Fruit fly (Drosophila melanogaster) whole organism, embryonic: ENCODE measurements around the gene CG18268.

Experiments used
- Antp ChIP-seq: fragments of 200-800 bp; sonication (Bioruptor generic); optimal IDR thresholded peaks from 3 replicates; lab custom pipeline; 2016; ENCODE audit warnings: missing biosample characterization, missing genetic modification characterization
- Atf-2 ChIP-seq: fragments of 200-800 bp; sonication (Bioruptor generic); optimal IDR thresholded peaks from 2 replicates; lab custom pipeline; 2016; ENCODE audit warnings: missing biosample characterization, missing genetic modification characterization
- Atf6 ChIP-seq: fragments of 200-800 bp; sonication (Bioruptor generic); IDR thresholded peaks from 2 replicates; pipeline ENCODE4 v1.3.6; 2022; ENCODE audit warnings: missing biosample characterization, missing genetic modification characterization
- B-H1 ChIP-seq: fragments of 200-800 bp; sonication (Bioruptor generic); IDR thresholded peaks from 3 replicates; pipeline ENCODE4 v1.3.6; 2022; ENCODE audit warnings: missing biosample characterization, missing genetic modification characterization
- BEAF-32 ChIP-seq: fragments of 200-800 bp; sonication (Bioruptor generic); optimal IDR thresholded peaks from 3 replicates; lab custom pipeline; 2017; ENCODE audit warnings: missing biosample characterization, missing genetic modification characterization, mild to moderate bottlenecking, moderate library complexity, missing genetic modification reagents
- Blimp-1 ChIP-seq: fragments of 200-800 bp; sonication (Bioruptor generic); optimal IDR thresholded peaks from 3 replicates; lab custom pipeline; 2018; ENCODE audit warnings: missing biosample characterization, missing genetic modification characterization, mild to moderate bottlenecking, moderate library complexity, missing genetic modification reagents
- CG11398 ChIP-seq: fragments of 200-800 bp; sonication (Bioruptor generic); optimal IDR thresholded peaks from 2 replicates; lab custom pipeline; 2016; ENCODE audit warnings: missing biosample characterization, missing genetic modification characterization
- CG11456 ChIP-seq: fragments of 200-800 bp; sonication (Bioruptor generic); IDR thresholded peaks from 3 replicates; pipeline ENCODE4 v1.3.6; 2022; ENCODE audit warnings: missing biosample characterization, missing genetic modification characterization
- CG12299 ChIP-seq: fragments of 200-800 bp; sonication (Bioruptor generic); optimal IDR thresholded peaks from 2 replicates; lab custom pipeline; 2018; ENCODE audit warnings: missing biosample characterization, mild to moderate bottlenecking, missing genetic modification characterization
- CG15011 ChIP-seq: fragments of 200-800 bp; sonication (Bioruptor generic); optimal IDR thresholded peaks from 3 replicates; lab custom pipeline; 2018; ENCODE audit warnings: missing biosample characterization, mild to moderate bottlenecking, missing genetic modification characterization
- CG15073 ChIP-seq: fragments of 200-800 bp; sonication (Bioruptor generic); optimal IDR thresholded peaks from 2 replicates; lab custom pipeline; 2016; ENCODE audit warnings: missing biosample characterization, missing genetic modification characterization
- CG1529 ChIP-seq: fragments of 200-800 bp; sonication (Bioruptor generic); optimal IDR thresholded peaks from 3 replicates; lab custom pipeline; 2018; ENCODE audit warnings: missing biosample characterization, missing genetic modification characterization
- CG15601 ChIP-seq: fragments of 200-800 bp; sonication (Bioruptor generic); optimal IDR thresholded peaks from 3 replicates; lab custom pipeline; 2019; ENCODE audit warnings: missing biosample characterization, mild to moderate bottlenecking, missing genetic modification characterization, moderate library complexity
- CG18476 ChIP-seq: fragments of 200-800 bp; sonication (Bioruptor generic); optimal IDR thresholded peaks from 2 replicates; lab custom pipeline; 2016; ENCODE audit warnings: missing biosample characterization, mild to moderate bottlenecking, missing genetic modification characterization
- CG2678 ChIP-seq: fragments of 200-800 bp; sonication (Bioruptor generic); optimal IDR thresholded peaks from 3 replicates; lab custom pipeline; 2019; ENCODE audit warnings: missing biosample characterization, mild to moderate bottlenecking, missing genetic modification characterization, moderate library complexity
- CG2712 ChIP-seq: fragments of 200-800 bp; optimal IDR thresholded peaks from 3 replicates; lab custom pipeline; 2019; ENCODE audit warnings: missing biosample characterization, mild to moderate bottlenecking, missing genetic modification characterization, moderate library complexity
- CG31224 ChIP-seq: fragments of 200-800 bp; sonication (Bioruptor generic); IDR thresholded peaks from 2 replicates; pipeline ENCODE4 v1.3.6; 2022; ENCODE audit warnings: missing biosample characterization, missing genetic modification characterization
- CG31441 ChIP-seq: fragments of 200-800 bp; sonication (Bioruptor generic); IDR thresholded peaks from 2 replicates; pipeline ENCODE4 v1.3.6; 2022; ENCODE audit warnings: missing biosample characterization, missing genetic modification characterization
- CG34224 ChIP-seq: fragments of 200-800 bp; sonication (Bioruptor generic); IDR thresholded peaks from 3 replicates; pipeline ENCODE4 v1.3.6; 2022; ENCODE audit warnings: missing biosample characterization, missing genetic modification characterization; ENCODE audit not compliant: partially characterized antibody
- Dad ChIP-seq: fragments of 200-800 bp; sonication (Bioruptor generic); optimal IDR thresholded peaks from 3 replicates; lab custom pipeline; 2016; ENCODE audit warnings: missing biosample characterization, missing genetic modification characterization
- Doc2 ChIP-seq: fragments of 200-800 bp; sonication (Bioruptor generic); IDR thresholded peaks from 2 replicates; pipeline ENCODE4 v1.3.6; 2022; ENCODE audit warnings: missing biosample characterization, missing genetic modification characterization
- Fer2 ChIP-seq: fragments of 200-800 bp; sonication (Bioruptor generic); optimal IDR thresholded peaks from 2 replicates; lab custom pipeline; 2018; ENCODE audit warnings: missing biosample characterization, mild to moderate bottlenecking, missing genetic modification characterization, moderate library complexity
- Gug ChIP-seq: fragments of 200-800 bp; sonication (Bioruptor generic); IDR thresholded peaks from 4 replicates; pipeline ENCODE4 v1.3.6; 2022; ENCODE audit warnings: missing biosample characterization, missing genetic modification characterization
- HmgD ChIP-seq: fragments of 200-800 bp; sonication (Bioruptor generic); optimal IDR thresholded peaks from 3 replicates; lab custom pipeline; 2016; ENCODE audit warnings: missing biosample characterization, missing genetic modification characterization
- NC2β ChIP-seq: fragments of 200-800 bp; sonication (Bioruptor generic); optimal IDR thresholded peaks from 2 replicates; lab custom pipeline; 2016; ENCODE audit warnings: missing biosample characterization, missing genetic modification characterization
- NK7.1 ChIP-seq: fragments of 200-800 bp; sonication (Bioruptor generic); optimal IDR thresholded peaks from 3 replicates; lab custom pipeline; 2016; ENCODE audit warnings: missing biosample characterization, missing genetic modification characterization
- Nf-YA ChIP-seq: fragments of 200-800 bp; sonication (Bioruptor generic); IDR thresholded peaks from 2 replicates; pipeline ENCODE4 v1.3.6; 2022; ENCODE audit warnings: missing biosample characterization, missing genetic modification characterization
- Pdp1 ChIP-seq, 2 experiments: fragments of 200-800 bp; sonication (Bioruptor generic); optimal IDR thresholded peaks; 3 replicates each; lab custom pipeline; 2016; ENCODE audit warnings: missing biosample characterization in 2 of 2, missing genetic modification characterization in 2 of 2, mild to moderate bottlenecking in 1 of 2, moderate library complexity in 1 of 2
- Ssrp ChIP-seq: fragments of 200-800 bp; sonication (Bioruptor generic); optimal IDR thresholded peaks from 2 replicates; lab custom pipeline; 2018; ENCODE audit warnings: missing biosample characterization, mild to moderate bottlenecking, missing genetic modification characterization, moderate library complexity
- aop ChIP-seq: fragments of 200-800 bp; sonication (Bioruptor generic); IDR thresholded peaks from 2 replicates; pipeline ENCODE4 v1.3.6; 2022; ENCODE audit warnings: missing biosample characterization, missing genetic modification characterization
- ase ChIP-seq: fragments of 200-800 bp; sonication (Bioruptor generic); IDR thresholded peaks from 3 replicates; pipeline ENCODE4 v1.3.6; 2022; ENCODE audit warnings: missing biosample characterization, missing genetic modification characterization
- ato ChIP-seq: fragments of 200-800 bp; sonication (Bioruptor generic); IDR thresholded peaks from 2 replicates; pipeline ENCODE4 v1.3.6; 2022; ENCODE audit warnings: missing biosample characterization, missing genetic modification characterization; ENCODE audit not compliant: partially characterized antibody
- bigmax ChIP-seq: fragments of 200-800 bp; sonication (Bioruptor generic); optimal IDR thresholded peaks from 2 replicates; lab custom pipeline; 2018; ENCODE audit warnings: missing biosample characterization, mild to moderate bottlenecking, missing genetic modification characterization
- caup ChIP-seq: fragments of 200-800 bp; sonication (Bioruptor generic); optimal IDR thresholded peaks from 3 replicates; lab custom pipeline; 2017; ENCODE audit warnings: missing biosample characterization, mild to moderate bottlenecking, missing genetic modification characterization, moderate library complexity; ENCODE audit not compliant: severe bottlenecking
- chn ChIP-seq: fragments of 200-800 bp; sonication (Bioruptor generic); optimal IDR thresholded peaks from 2 replicates; lab custom pipeline; 2016; ENCODE audit warnings: missing biosample characterization, missing genetic modification characterization
- da ChIP-seq: fragments of 200-800 bp; sonication (Bioruptor generic); optimal IDR thresholded peaks from 2 replicates; lab custom pipeline; 2016; ENCODE audit warnings: missing biosample characterization, missing genetic modification characterization
- dimm ChIP-seq: fragments of 200-800 bp; sonication (Bioruptor generic); IDR thresholded peaks from 2 replicates; pipeline ENCODE4 v1.3.6; 2022; ENCODE audit warnings: missing biosample characterization, missing genetic modification characterization
- ems ChIP-seq: fragments of 200-800 bp; sonication (Bioruptor generic); optimal IDR thresholded peaks from 3 replicates; lab custom pipeline; 2016; ENCODE audit warnings: missing biosample characterization, missing genetic modification characterization
- ewg ChIP-seq: fragments of 200-800 bp; sonication (Bioruptor generic); optimal IDR thresholded peaks from 3 replicates; lab custom pipeline; 2017; ENCODE audit warnings: mild to moderate bottlenecking, missing biosample characterization, missing genetic modification reagents, missing genetic modification characterization
- fru ChIP-seq: fragments of >200 bp; optimal IDR thresholded peaks from 2 replicates; lab custom pipeline; 2017
- gfzf ChIP-seq: fragments of 200-800 bp; sonication (Bioruptor generic); optimal IDR thresholded peaks from 2 replicates; lab custom pipeline; 2016; ENCODE audit warnings: missing biosample characterization, mild to moderate bottlenecking, missing genetic modification characterization, moderate library complexity
- grn ChIP-seq: fragments of 200-800 bp; sonication (Bioruptor generic); optimal IDR thresholded peaks from 3 replicates; lab custom pipeline; 2017; ENCODE audit warnings: missing biosample characterization, missing genetic modification characterization
- gsb-n ChIP-seq: fragments of 200-800 bp; sonication (Bioruptor generic); optimal IDR thresholded peaks from 3 replicates; lab custom pipeline; 2018; ENCODE audit warnings: missing biosample characterization, mild to moderate bottlenecking, missing genetic modification characterization
- ham ChIP-seq: fragments of 200-800 bp; sonication (Bioruptor generic); IDR thresholded peaks from 2 replicates; pipeline ENCODE4 v1.3.6; 2022; ENCODE audit warnings: missing biosample characterization, missing genetic modification characterization
- ind ChIP-seq: fragments of 200-800 bp; sonication (Bioruptor generic); optimal IDR thresholded peaks from 3 replicates; lab custom pipeline; 2016; ENCODE audit warnings: missing biosample characterization, missing genetic modification characterization
- kni ChIP-seq: fragments of 200-800 bp; sonication (Bioruptor generic); optimal IDR thresholded peaks from 3 replicates; lab custom pipeline; 2017; ENCODE audit warnings: mild to moderate bottlenecking, missing biosample characterization, missing genetic modification reagents, missing genetic modification characterization
- sens-2 ChIP-seq: fragments of 200-800 bp; sonication (Bioruptor generic); IDR thresholded peaks from 2 replicates; pipeline ENCODE4 v1.3.6; 2022; ENCODE audit warnings: missing biosample characterization, missing genetic modification characterization
- shn ChIP-seq: fragments of 200-800 bp; sonication (Bioruptor generic); optimal IDR thresholded peaks from 3 replicates; lab custom pipeline; 2016; ENCODE audit warnings: missing biosample characterization, missing genetic modification characterization
- sim ChIP-seq: fragments of 200-800 bp; sonication (Bioruptor generic); IDR thresholded peaks from 2 replicates; pipeline ENCODE4 v1.3.6; 2022; ENCODE audit warnings: missing biosample characterization, missing genetic modification characterization
- sisA ChIP-seq: fragments of 200-800 bp; sonication (Bioruptor generic); IDR thresholded peaks from 2 replicates; pipeline ENCODE4 v1.3.6; 2022; ENCODE audit warnings: missing biosample characterization, missing genetic modification characterization
- tna ChIP-seq: fragments of 200-800 bp; sonication (Bioruptor generic); IDR thresholded peaks from 2 replicates; pipeline ENCODE4 v1.3.6; 2022; ENCODE audit warnings: missing biosample characterization, missing genetic modification characterization; ENCODE audit not compliant: partially characterized antibody

The CG18268 gene

dm6 chr3R:7813981-7814529, 9.8 kb upstream of the CG18268 start, which contains the start of gene CG34384 (continued):
- TF ChIP-seq ewg: peak; percentile 2
- TF ChIP-seq CG12299 (tag; lab: Kevin White, UChicago): no peak
- no peak for TF ChIP-seq ato (GFP tag; lab: Robert Waterston, UW)
- peak; percentile 64 for TF ChIP-seq CG15011 (GFP tag; lab: Kevin White, UChicago)
- TF ChIP-seq chn (GFP tag; lab: Kevin White, UChicago): no peak
- TF ChIP-seq Nf-YA (GFP tag; lab: Robert Waterston, UW): no peak
- TF ChIP-seq shn (GFP tag; lab: Kevin White, UChicago): no peak
- no peak for TF ChIP-seq grn (GFP tag; lab: Kevin White, UChicago)
- peak; percentile 59 for TF ChIP-seq caup (GFP tag; lab: Kevin White, UChicago)
- no peak for TF ChIP-seq B-H1 (GFP tag; lab: Robert Waterston, UW)
- TF ChIP-seq CG18476 (GFP tag; lab: Kevin White, UChicago): peak; percentile 42
- peak; percentile 17; the same call in 1 of the 2 replicates for TF ChIP-seq sisA (GFP tag; lab: Robert Waterston, UW)
- no peak for TF ChIP-seq CG11398
- TF ChIP-seq tna (GFP tag; lab: Robert Waterston, UW): no peak
- no peak for TF ChIP-seq NK7.1 (GFP tag; lab: Kevin White, UChicago)
- TF ChIP-seq CG1529: no peak
- TF ChIP-seq aop: no peak
- TF ChIP-seq bigmax (GFP tag; lab: Kevin White, UChicago): no peak
- TF ChIP-seq ham (GFP tag; lab: Robert Waterston, UW): no peak
- peak; percentile 21 to 51 for TF ChIP-seq Pdp1 (GFP tag; optimal IDR thresholded peaks at IDR 0.05; lab: Kevin White, UChicago)
- TF ChIP-seq Doc2: no peak
- no peak for TF ChIP-seq CG34224 (GFP tag; lab: Robert Waterston, UW)
- TF ChIP-seq Atf-2 (GFP tag; lab: Kevin White, UChicago): peak; percentile 14
- TF ChIP-seq Atf6 (GFP tag; lab: Robert Waterston, UW): 0 out of 2 replicates have a peak, but pooled peaks have one; percentile 32
- no peak for TF ChIP-seq gsb-n
- no peak for TF ChIP-seq HmgD (GFP tag; lab: Kevin White, UChicago)
- no peak for TF ChIP-seq CG15601 (tag; lab: Kevin White, UChicago)
- peak; percentile 59 for TF ChIP-seq ind (GFP tag; lab: Kevin White, UChicago)
- TF ChIP-seq kni (GFP tag; lab: Kevin White, UChicago): peak; percentile 15
- TF ChIP-seq dimm (GFP tag; lab: Robert Waterston, UW): no peak
- peak; percentile 25 for TF ChIP-seq Fer2 (tag; lab: Kevin White, UChicago)
- 0 out of 3 replicates have a peak, but pooled peaks have one; percentile 42 for TF ChIP-seq ase (GFP tag; lab: Robert Waterston, UW)
- TF ChIP-seq Antp: peak; percentile 40
- TF ChIP-seq CG15073 (GFP tag; lab: Kevin White, UChicago): no peak
- TF ChIP-seq da: no peak
- no peak for TF ChIP-seq sim (GFP tag; lab: Robert Waterston, UW)
- no peak for TF ChIP-seq gfzf (GFP tag; lab: Kevin White, UChicago)
- TF ChIP-seq Blimp-1 (GFP tag; lab: Kevin White, UChicago): peak; percentile 43
- TF ChIP-seq BEAF-32: no peak
- no peak for TF ChIP-seq CG31224
- TF ChIP-seq fru (lab: Kevin White, UChicago): no peak
- TF ChIP-seq sens-2 (GFP tag; lab: Robert Waterston, UW): no peak
- TF ChIP-seq NC2β (GFP tag; lab: Kevin White, UChicago): peak; percentile 22
- TF ChIP-seq CG2712: peak; percentile 67
- no peak for TF ChIP-seq Dad (GFP tag; lab: Kevin White, UChicago)
- peak; percentile 35 for TF ChIP-seq Ssrp
- TF ChIP-seq CG11456 (GFP tag; lab: Robert Waterston, UW): 0 out of 3 replicates have a peak, but pooled peaks have one; percentile 68
- peak; percentile 84 for TF ChIP-seq CG2678
- peak; percentile 38 for TF ChIP-seq ems (GFP tag; lab: Kevin White, UChicago)
- TF ChIP-seq CG31441 (GFP tag; lab: Robert Waterston, UW): peak; percentile 68
- TF ChIP-seq Gug (GFP tag; lab: Robert Waterston, UW): peak; percentile 65; the same call in 2 of the 4 replicates
